Worm (Caenorhabditis elegans) whole organism, L4 larva: ENCODE data around the gene F27B3.6.
A peak's percentile ranks its signal among the peaks of the same experiment; 100 is the strongest.

Source experiments
- F44E2.7 ChIP-seq: fragments of 200-800 bp; sonication (Bioruptor generic); IDR thresholded peaks from 2 replicates; pipeline ENCODE4 v2.1.2; 2022; ENCODE audit warnings: missing genetic modification characterization, missing compliant biosample characterization
- T20F7.1 ChIP-seq: fragments of 200-800 bp; sonication (Bioruptor generic); optimal IDR thresholded peaks from 2 replicates; lab custom pipeline; 2018; ENCODE audit warnings: mild to moderate bottlenecking, missing genetic modification characterization, missing compliant biosample characterization
- Y5F2A.4 ChIP-seq: fragments of 200-800 bp; sonication (Bioruptor generic); optimal IDR thresholded peaks from 2 replicates; lab custom pipeline; 2018; ENCODE audit warnings: mild to moderate bottlenecking, missing genetic modification characterization, missing compliant biosample characterization
- ZK337.2 ChIP-seq: fragments of 200-800 bp; sonication (Bioruptor generic); IDR thresholded peaks from 2 replicates; pipeline ENCODE4 v1.3.6; 2022; ENCODE audit warnings: missing genetic modification reagents, missing genetic modification characterization, missing compliant biosample characterization
- aly-2 ChIP-seq: sonication (generic microtip); optimal IDR thresholded peaks from 2 replicates; lab custom pipeline; 2018; ENCODE audit warnings: missing biosample characterization, missing genetic modification characterization
- ceh-28 ChIP-seq: fragments of 150-350 bp; optimal IDR thresholded peaks from 2 replicates; lab custom pipeline; 2014; ENCODE audit warnings: missing biosample characterization, missing genetic modification reagents, missing genetic modification characterization
- ces-1 ChIP-seq: fragments of 150-350 bp; sonication (generic microtip); optimal IDR thresholded peaks from 4 replicates; lab custom pipeline; 2014; ENCODE audit warnings: missing biosample characterization, missing genetic modification reagents, missing genetic modification characterization
- cey-2 ChIP-seq: sonication (generic microtip); optimal IDR thresholded peaks from 3 replicates; lab custom pipeline; 2017; ENCODE audit warnings: missing genetic modification characterization, mild to moderate bottlenecking, missing compliant biosample characterization, antibody characterized with exemption, borderline replicate concordance; ENCODE audit not compliant: insufficient read depth
- daf-12 ChIP-seq: fragments of 150-350 bp; optimal IDR thresholded peaks from 2 replicates; lab custom pipeline; 2014; ENCODE audit warnings: missing biosample characterization, missing genetic modification reagents, missing genetic modification characterization
- daf-16 ChIP-seq, 3 experiments: sonication (generic microtip); optimal IDR thresholded peaks; 2 replicates each; lab custom pipeline; 2016 to 2017; ENCODE audit warnings: missing genetic modification characterization in 3 of 3, missing genetic modification reagents in 3 of 3, mild to moderate bottlenecking in 2 of 3, missing compliant biosample characterization in 2 of 3, missing biosample characterization in 1 of 3, moderate library complexity in 1 of 3
- daf-8 ChIP-seq: fragments of 200-800 bp; sonication (Bioruptor generic); IDR thresholded peaks from 2 replicates; pipeline ENCODE4 v1.3.6; 2022; ENCODE audit warnings: missing genetic modification characterization, missing compliant biosample characterization
- dmd-8 ChIP-seq: fragments of 200-800 bp; sonication (Bioruptor generic); IDR thresholded peaks from 2 replicates; pipeline ENCODE4 v1.3.6; 2022; ENCODE audit warnings: missing genetic modification characterization, missing compliant biosample characterization
- duxl-1 ChIP-seq: sonication (generic microtip); optimal IDR thresholded peaks from 2 replicates; lab custom pipeline; 2016; ENCODE audit warnings: mild to moderate bottlenecking, missing genetic modification characterization, moderate library complexity, missing compliant biosample characterization; ENCODE audit not compliant: poor library complexity
- dve-1 ChIP-seq: sonication (generic microtip); optimal IDR thresholded peaks from 2 replicates; lab custom pipeline; 2017; ENCODE audit warnings: antibody characterized with exemption, mild to moderate bottlenecking, missing genetic modification characterization, missing compliant biosample characterization; ENCODE audit not compliant: insufficient read depth
- hif-1 ChIP-seq, 2 experiments: sonication (generic microtip); optimal IDR thresholded peaks; 2 replicates each; lab custom pipeline; 2016 to 2017; ENCODE audit warnings: missing compliant biosample characterization in 2 of 2, missing genetic modification characterization in 2 of 2, missing genetic modification reagents in 2 of 2, missing genotype in 2 of 2, mild to moderate bottlenecking in 1 of 2
- hlh-11 ChIP-seq: fragments of 200-800 bp; sonication (Bioruptor generic); optimal IDR thresholded peaks from 2 replicates; lab custom pipeline; 2018; ENCODE audit warnings: mild to moderate bottlenecking, missing genetic modification characterization, missing compliant biosample characterization
- hlh-30 ChIP-seq: sonication (generic microtip); optimal IDR thresholded peaks from 2 replicates; lab custom pipeline; 2017; ENCODE audit warnings: antibody characterized with exemption, mild to moderate bottlenecking, missing genetic modification characterization, missing compliant biosample characterization; ENCODE audit not compliant: insufficient read depth
- hmg-1.1 ChIP-seq: fragments of 200-800 bp; sonication (Bioruptor generic); IDR thresholded peaks from 2 replicates; pipeline ENCODE4 v1.3.6; 2022; ENCODE audit warnings: missing genetic modification reagents, missing genetic modification characterization, missing compliant biosample characterization
- jun-1 ChIP-seq: fragments of 150-350 bp; optimal IDR thresholded peaks from 2 replicates; lab custom pipeline; 2014; ENCODE audit warnings: missing biosample characterization, missing genetic modification reagents, missing genetic modification characterization
- lim-7 ChIP-seq: fragments of 200-800 bp; sonication (Bioruptor generic); IDR thresholded peaks from 2 replicates; pipeline ENCODE4 v1.3.6; 2022; ENCODE audit warnings: missing genetic modification characterization, missing compliant biosample characterization
- lin-1 ChIP-seq: fragments of 200-800 bp; sonication (Bioruptor generic); IDR thresholded peaks from 2 replicates; pipeline ENCODE4 v1.3.6; 2022; ENCODE audit warnings: missing genetic modification reagents, missing genetic modification characterization, missing compliant biosample characterization
- lin-13 ChIP-seq: fragments of 150-350 bp; optimal IDR thresholded peaks from 2 replicates; lab custom pipeline; 2014; ENCODE audit warnings: missing biosample characterization, missing genetic modification reagents, missing genetic modification characterization
- lin-38 ChIP-seq: fragments of 200-800 bp; sonication (Bioruptor generic); IDR thresholded peaks from 2 replicates; pipeline ENCODE4 v1.3.6; 2022; ENCODE audit warnings: missing genetic modification reagents, missing genetic modification characterization, missing compliant biosample characterization
- lin-39 ChIP-seq: fragments of 150-350 bp; optimal IDR thresholded peaks from 2 replicates; lab custom pipeline; 2014; ENCODE audit warnings: missing biosample characterization, missing genetic modification reagents, missing genetic modification characterization
- madf-5 ChIP-seq, 2 experiments: fragments of 200-800 bp; sonication (Bioruptor generic); IDR thresholded peaks; 2 replicates each; pipeline ENCODE4 v1.3.6; 2022; ENCODE audit warnings: missing compliant biosample characterization in 2 of 2, missing genetic modification characterization in 2 of 2
- madf-9 ChIP-seq: fragments of 200-800 bp; sonication (Bioruptor generic); conservative IDR thresholded peaks from 2 replicates; pipeline ENCODE4 v1.3.6; 2022; ENCODE audit warnings: missing genetic modification reagents, missing genetic modification characterization, missing compliant biosample characterization
- mep-1 ChIP-seq: fragments of 150-350 bp; sonication (generic microtip); optimal IDR thresholded peaks from 3 replicates; lab custom pipeline; 2014; ENCODE audit warnings: missing biosample characterization, missing genetic modification characterization
- mes-2 ChIP-seq: sonication (generic microtip); optimal IDR thresholded peaks from 2 replicates; lab custom pipeline; 2016; ENCODE audit warnings: missing genotype, mild to moderate bottlenecking, missing genetic modification characterization, missing compliant biosample characterization; ENCODE audit not compliant: poor library complexity, severe bottlenecking
- nhr-111 ChIP-seq: fragments of 200-800 bp; sonication (Bioruptor generic); optimal IDR thresholded peaks from 2 replicates; lab custom pipeline; 2018; ENCODE audit warnings: mild to moderate bottlenecking, missing genetic modification characterization, missing compliant biosample characterization
- nhr-237 ChIP-seq: sonication (generic microtip); optimal IDR thresholded peaks from 2 replicates; lab custom pipeline; 2017; ENCODE audit warnings: missing biosample characterization, missing genetic modification characterization
- nhr-25 ChIP-seq: sonication (generic microtip); optimal IDR thresholded peaks from 2 replicates; lab custom pipeline; 2017; ENCODE audit warnings: missing genetic modification characterization, mild to moderate bottlenecking, missing compliant biosample characterization, antibody characterized with exemption, moderate library complexity, borderline replicate concordance; ENCODE audit not compliant: insufficient read depth
- nhr-28 ChIP-seq: fragments of 150-350 bp; optimal IDR thresholded peaks from 2 replicates; lab custom pipeline; 2014; ENCODE audit warnings: missing biosample characterization, missing genetic modification characterization
- nhr-77 ChIP-seq: fragments of 150-350 bp; optimal IDR thresholded peaks from 2 replicates; lab custom pipeline; 2014; ENCODE audit warnings: missing biosample characterization, missing genetic modification characterization
- php-3 ChIP-seq: fragments of 200-800 bp; sonication (Bioruptor generic); IDR thresholded peaks from 2 replicates; pipeline ENCODE4 v1.3.6; 2022; ENCODE audit warnings: missing genetic modification reagents, missing genetic modification characterization, missing compliant biosample characterization
- pqm-1 ChIP-seq: sonication (generic microtip); optimal IDR thresholded peaks from 2 replicates; lab custom pipeline; 2017; ENCODE audit warnings: missing biosample characterization, missing genetic modification characterization
- rbr-2 ChIP-seq: sonication (generic microtip); optimal IDR thresholded peaks from 2 replicates; lab custom pipeline; 2016; ENCODE audit warnings: missing genotype, missing genetic modification characterization, missing compliant biosample characterization
- saeg-2 ChIP-seq: fragments of 200-800 bp; sonication (Bioruptor generic); IDR thresholded peaks from 2 replicates; pipeline ENCODE4 v1.3.6; 2022; ENCODE audit warnings: missing genetic modification reagents, missing genetic modification characterization, missing compliant biosample characterization
- skn-1 ChIP-seq: fragments of 150-350 bp; optimal IDR thresholded peaks from 2 replicates; lab custom pipeline; 2014; ENCODE audit warnings: missing biosample characterization, missing genetic modification characterization
- snpc-1.2 ChIP-seq: fragments of 200-800 bp; sonication (Bioruptor generic); IDR thresholded peaks from 2 replicates; pipeline ENCODE4 v1.3.6; 2022; ENCODE audit warnings: missing genetic modification reagents, missing genetic modification characterization, missing compliant biosample characterization
- snpc-4 ChIP-seq: fragments of 150-350 bp; optimal IDR thresholded peaks from 2 replicates; lab custom pipeline; 2014; ENCODE audit warnings: missing biosample characterization, missing genetic modification characterization
- unc-130 ChIP-seq: sonication (generic microtip); optimal IDR thresholded peaks from 2 replicates; lab custom pipeline; 2016; ENCODE audit warnings: missing genetic modification reagents, missing genetic modification characterization, missing compliant biosample characterization
- unc-62 ChIP-seq, 3 experiments: fragments of 150-350 bp in 1 of 3; sonication (generic microtip); optimal IDR thresholded peaks in 2 of 3; peaks in 1 of 3; 1 replicate in 1 of 3; 2 replicates in 2 of 3; lab custom pipeline; 2014 to 2017; ENCODE audit warnings: missing biosample characterization in 3 of 3, missing genetic modification characterization in 3 of 3, missing genetic modification reagents in 3 of 3, missing genotype in 1 of 3
- vab-7 ChIP-seq: fragments of 200-800 bp; sonication (Bioruptor generic); IDR thresholded peaks from 2 replicates; pipeline ENCODE4 v1.3.6; 2022; ENCODE audit warnings: missing genetic modification reagents, missing genetic modification characterization, missing compliant biosample characterization
- zfp-3 ChIP-seq: fragments of 200-800 bp; sonication (Bioruptor generic); conservative IDR thresholded peaks from 2 replicates; pipeline ENCODE4 v1.3.6; 2022; ENCODE audit warnings: missing genetic modification reagents, missing genetic modification characterization, missing compliant biosample characterization

Gene F27B3.6

DNA sequence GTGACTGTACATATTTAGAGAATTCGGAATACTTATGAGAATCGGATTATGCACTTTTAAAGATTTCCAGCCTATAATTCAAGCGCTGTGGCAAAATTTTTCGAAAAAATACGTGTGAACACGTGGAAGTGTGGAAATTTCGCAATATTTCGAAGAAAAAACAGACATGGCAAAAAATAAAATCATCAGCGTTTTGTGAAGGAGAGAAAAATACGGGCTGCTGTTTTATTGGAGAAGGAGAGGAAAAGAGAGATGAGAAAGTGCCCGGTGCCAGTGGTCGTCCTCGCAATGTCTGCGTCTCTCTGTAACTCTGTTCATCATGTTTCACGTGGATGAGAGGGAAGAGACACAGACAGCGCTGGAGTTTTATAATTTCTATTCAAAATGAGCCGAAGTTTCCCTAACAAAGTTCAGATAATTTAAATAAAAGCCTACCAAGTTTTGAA, 27.6 kb upstream of the F27B3.6 start (continued):
- TF ChIP-seq daf-12 (no peak), lin-38 (peak; percentile 83), zfp-3 (GFP tag; lab: Robert Waterston, UW) (peak; percentile 82), hlh-30 (tag; lab: Kevin White, UChicago) (peak; percentile 95), lim-7 (GFP tag; lab: Robert Waterston, UW) (peak; percentile 54; the same call in 1 of the 2 replicates), nhr-237 (tag; lab: Kevin White, UChicago) (no peak), rbr-2 (tag; lab: Kevin White, UChicago) (peak; percentile 59), vab-7 (GFP tag; lab: Robert Waterston, UW) (0 out of 2 replicates have a peak, but pooled peaks have one; percentile 10), nhr-77 (tag; lab: Kevin White, UChicago) (peak; percentile 44), daf-8 (no peak), cey-2 (tag; lab: Kevin White, UChicago) (peak; percentile 7), hlh-11 (tag; lab: Kevin White, UChicago) (peak; percentile 86), madf-9 (no peak), hif-1 (tag; optimal IDR thresholded peaks at IDR 0.05; lab: Kevin White, UChicago) (peak in 1 of 2 experiments; percentile 75), ces-1 (GFP tag; lab: Kevin White, UChicago) (no peak), duxl-1 (tag; lab: Kevin White, UChicago) (peak; percentile 77), hmg-1.1 (GFP tag; lab: Robert Waterston, UW) (peak; percentile 74), lin-39 (no peak), nhr-28 (peak; percentile 41), snpc-4 (tag; lab: Kevin White, UChicago) (no peak), F44E2.7 (GFP tag; lab: Robert Waterston, UW) (no peak), dve-1 (tag; lab: Kevin White, UChicago) (peak; percentile 86), unc-62 (GFP tag; optimal IDR thresholded peaks at IDR 0.05 in 1 of 2; lab: Kevin White, UChicago) (peak in 1 of 2 experiments; percentile 92), unc-62 (tag; optimal IDR thresholded peaks at IDR 0.05; lab: Kevin White, UChicago) (no peak), ceh-28 (no peak), dmd-8 (GFP tag; lab: Robert Waterston, UW) (no peak), nhr-111 (GFP tag; lab: Kevin White, UChicago) (peak; percentile 49), Y5F2A.4 (no peak), lin-13 (GFP tag; lab: Kevin White, UChicago) (peak; percentile 7), php-3 (GFP tag; lab: Robert Waterston, UW) (no peak), skn-1 (tag; lab: Kevin White, UChicago) (no peak), T20F7.1 (GFP tag; lab: Kevin White, UChicago) (peak; percentile 67), unc-130 (GFP tag; lab: Kevin White, UChicago) (peak; percentile 52)
- TF ChIP-seq, all 104 proteins: peak for 59

- TF ChIP-seq ZK337.2 (GFP tag; lab: Robert Waterston, UW), result 0 out of 2 replicates have a peak, but pooled peaks have one; percentile 13
- no peak for TF ChIP-seq aly-2 (tag; lab: Kevin White, UChicago)
Measured at ce11 chrIII:6605442-6605992, 27.1 kb upstream of the F27B3.6 start.

DNA sequence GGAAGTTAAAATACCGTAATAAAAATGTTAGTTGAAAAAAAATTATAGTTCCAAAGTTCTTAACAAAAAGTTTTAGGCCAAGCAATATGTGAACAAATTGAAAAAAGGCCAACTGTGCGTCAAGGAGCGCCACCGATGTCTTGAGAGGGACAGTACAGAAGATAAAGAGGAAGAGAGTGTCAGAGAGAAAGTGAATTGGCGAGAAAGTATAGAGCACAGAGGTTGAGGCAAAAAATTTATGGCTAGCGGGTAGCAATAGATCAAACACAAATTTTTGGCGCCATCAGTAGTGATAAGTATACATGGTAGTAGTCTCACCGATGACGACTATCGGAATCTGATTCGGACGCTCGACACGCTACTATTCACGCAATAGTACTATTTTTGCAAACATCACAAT, 25.9 kb upstream of the F27B3.6 start:
- TF ChIP-seq F44E2.7 (GFP tag; lab: Robert Waterston, UW) (no peak), nhr-28 (peak; percentile 46), ZK337.2 (GFP tag; lab: Robert Waterston, UW) (no peak), madf-9 (no peak), dve-1 (tag; lab: Kevin White, UChicago) (peak; percentile 43), mes-2 (tag; lab: Kevin White, UChicago) (peak; percentile 58), lin-1 (GFP tag; lab: Robert Waterston, UW) (no peak), madf-5 (GFP tag; IDR thresholded peaks at IDR 0.05; lab: Robert Waterston, UW) (no peak), hlh-11 (tag; lab: Kevin White, UChicago) (peak; percentile 53), pqm-1 (peak; percentile 39), snpc-1.2 (GFP tag; lab: Robert Waterston, UW) (no peak), saeg-2 (GFP tag; lab: Robert Waterston, UW) (no peak), dmd-8 (GFP tag; lab: Robert Waterston, UW) (0 out of 2 replicates have a peak, but pooled peaks have one; percentile 11), nhr-25 (no peak), mep-1 (tag; lab: Kevin White, UChicago) (peak; percentile 14), daf-16 (GFP tag; optimal IDR thresholded peaks at IDR 0.05; lab: Kevin White, UChicago) (no peak), daf-16 (tag; optimal IDR thresholded peaks at IDR 0.05; lab: Kevin White, UChicago) (peak; percentile 5), hif-1 (tag; optimal IDR thresholded peaks at IDR 0.05; lab: Kevin White, UChicago) (peak in 1 of 2 experiments; percentile 2), jun-1 (tag; lab: Kevin White, UChicago) (no peak), cey-2 (tag; lab: Kevin White, UChicago) (no peak)
